Worm (Caenorhabditis elegans) whole organism, L3 larva: ENCODE data around the gene T25B6.3.

Source experiments
- R02D3.7 ChIP-seq: fragments of 150-350 bp; optimal IDR thresholded peaks from 2 replicates; lab custom pipeline; 2014; ENCODE audit warnings: missing biosample characterization, missing genetic modification characterization
- aly-2 ChIP-seq: fragments of 150-350 bp; optimal IDR thresholded peaks from 2 replicates; lab custom pipeline; 2014; ENCODE audit warnings: missing biosample characterization, missing genetic modification characterization
- ceh-16 ChIP-seq: sonication (generic microtip); optimal IDR thresholded peaks from 2 replicates; lab custom pipeline; 2017; ENCODE audit warnings: missing biosample characterization, missing genetic modification characterization
- ceh-28 ChIP-seq: fragments of 150-350 bp; optimal IDR thresholded peaks from 2 replicates; lab custom pipeline; 2014; ENCODE audit warnings: missing biosample characterization, missing genetic modification reagents, missing genetic modification characterization
- ceh-82 ChIP-seq: fragments of 150-350 bp; optimal IDR thresholded peaks from 2 replicates; lab custom pipeline; 2014; ENCODE audit warnings: missing biosample characterization, missing genetic modification characterization
- ceh-9 ChIP-seq: sonication (generic microtip); optimal IDR thresholded peaks from 2 replicates; lab custom pipeline; 2018; ENCODE audit warnings: missing biosample characterization, missing genetic modification characterization
- daf-12 ChIP-seq: fragments of 150-350 bp; optimal IDR thresholded peaks from 2 replicates; lab custom pipeline; 2014; ENCODE audit warnings: missing biosample characterization, missing genetic modification reagents, missing genetic modification characterization
- egl-27 ChIP-seq: sonication (generic microtip); optimal IDR thresholded peaks from 4 replicates; lab custom pipeline; 2017; ENCODE audit warnings: missing biosample characterization, missing genetic modification reagents, missing genetic modification characterization
- elt-1 ChIP-seq: fragments of 150-350 bp; optimal IDR thresholded peaks from 2 replicates; lab custom pipeline; 2014; ENCODE audit warnings: missing biosample characterization, missing genetic modification characterization
- elt-2 ChIP-seq: sonication (generic microtip); optimal IDR thresholded peaks from 2 replicates; lab custom pipeline; 2016; ENCODE audit warnings: missing genetic modification reagents, mild to moderate bottlenecking, missing genetic modification characterization, missing compliant biosample characterization
- elt-3 ChIP-seq, 3 experiments: fragments of 150-350 bp in 1 of 3; sonication (generic microtip) in 2 of 3; optimal IDR thresholded peaks; 2 replicates in 2 of 3; 4 replicates in 1 of 3; lab custom pipeline; 2014 to 2017; ENCODE audit warnings: missing biosample characterization in 3 of 3, missing genetic modification characterization in 3 of 3
- eor-1 ChIP-seq, 2 experiments: fragments of 150-350 bp; optimal IDR thresholded peaks; 2 replicates each; lab custom pipeline; 2014 to 2018; ENCODE audit warnings: missing biosample characterization in 2 of 2, missing genetic modification characterization in 2 of 2
- fkh-10 ChIP-seq: sonication (generic microtip); optimal IDR thresholded peaks from 2 replicates; lab custom pipeline; 2017; ENCODE audit warnings: missing biosample characterization, missing genetic modification reagents, missing genetic modification characterization
- hmg-11 ChIP-seq: sonication (generic microtip); optimal IDR thresholded peaks from 2 replicates; lab custom pipeline; 2016; ENCODE audit warnings: missing genetic modification characterization, missing compliant biosample characterization
- jun-1 ChIP-seq: fragments of 150-350 bp; optimal IDR thresholded peaks from 2 replicates; lab custom pipeline; 2014; ENCODE audit warnings: missing biosample characterization, missing genetic modification reagents, missing genetic modification characterization
- lin-15B ChIP-seq: fragments of 150-350 bp; optimal IDR thresholded peaks from 2 replicates; lab custom pipeline; 2014; ENCODE audit warnings: missing biosample characterization, missing genetic modification characterization
- lin-39 ChIP-seq: fragments of 150-350 bp; optimal IDR thresholded peaks from 2 replicates; lab custom pipeline; 2018; ENCODE audit warnings: missing biosample characterization, missing genetic modification reagents, missing genetic modification characterization
- mdl-1 ChIP-seq: fragments of 150-350 bp; optimal IDR thresholded peaks from 2 replicates; lab custom pipeline; 2014; ENCODE audit warnings: missing biosample characterization, missing genetic modification characterization
- mml-1 ChIP-seq: fragments of 150-350 bp; sonication (generic microtip); optimal IDR thresholded peaks from 3 replicates; lab custom pipeline; 2014; ENCODE audit warnings: missing biosample characterization, missing genetic modification characterization
- nfya-1 ChIP-seq: sonication (generic microtip); optimal IDR thresholded peaks from 2 replicates; lab custom pipeline; 2017; ENCODE audit warnings: missing genetic modification characterization, mild to moderate bottlenecking, missing compliant biosample characterization, antibody characterized with exemption, moderate library complexity; ENCODE audit not compliant: insufficient read depth
- nhr-12 ChIP-seq: fragments of 150-350 bp; optimal IDR thresholded peaks from 2 replicates; lab custom pipeline; 2014; ENCODE audit warnings: missing biosample characterization, missing genetic modification characterization
- nhr-23 ChIP-seq: fragments of 150-350 bp; optimal IDR thresholded peaks from 2 replicates; lab custom pipeline; 2014; ENCODE audit warnings: missing biosample characterization, missing genetic modification reagents, missing genetic modification characterization
- nhr-237 ChIP-seq: fragments of 150-350 bp; optimal IDR thresholded peaks from 2 replicates; lab custom pipeline; 2014; ENCODE audit warnings: missing biosample characterization, missing genetic modification characterization
- nhr-25 ChIP-seq: sonication (generic microtip); optimal IDR thresholded peaks from 2 replicates; lab custom pipeline; 2017; ENCODE audit warnings: missing biosample characterization, missing genetic modification characterization
- nhr-28 ChIP-seq: fragments of 150-350 bp; optimal IDR thresholded peaks from 2 replicates; lab custom pipeline; 2014; ENCODE audit warnings: missing biosample characterization, missing genetic modification characterization
- nhr-43 ChIP-seq: sonication (generic microtip); optimal IDR thresholded peaks from 2 replicates; lab custom pipeline; 2016; ENCODE audit warnings: mild to moderate bottlenecking, missing genetic modification characterization, missing compliant biosample characterization; ENCODE audit not compliant: poor library complexity, severe bottlenecking
- nhr-67 ChIP-seq: fragments of 150-350 bp; optimal IDR thresholded peaks from 2 replicates; lab custom pipeline; 2014; ENCODE audit warnings: missing biosample characterization, missing genetic modification characterization
- nhr-76 ChIP-seq: fragments of 150-350 bp; sonication (generic microtip); optimal IDR thresholded peaks from 5 replicates; lab custom pipeline; 2014; ENCODE audit warnings: missing biosample characterization, missing genetic modification characterization
- nhr-77 ChIP-seq: fragments of 150-350 bp; optimal IDR thresholded peaks from 2 replicates; lab custom pipeline; 2014; ENCODE audit warnings: missing biosample characterization, missing genetic modification characterization
- pha-4 ChIP-seq: fragments of 150-350 bp; optimal IDR thresholded peaks from 2 replicates; lab custom pipeline; 2014; ENCODE audit warnings: missing biosample characterization, missing genetic modification reagents, missing genetic modification characterization
- pqm-1 ChIP-seq: fragments of 150-350 bp; optimal IDR thresholded peaks from 2 replicates; lab custom pipeline; 2017; ENCODE audit warnings: missing biosample characterization, missing genetic modification characterization, inconsistent platforms
- sea-2 ChIP-seq: fragments of 150-350 bp; sonication (generic microtip); optimal IDR thresholded peaks from 4 replicates; lab custom pipeline; 2014; ENCODE audit warnings: missing biosample characterization, missing genetic modification reagents, missing genetic modification characterization
- snpc-4 ChIP-seq: fragments of 150-350 bp; optimal IDR thresholded peaks from 2 replicates; lab custom pipeline; 2014; ENCODE audit warnings: missing biosample characterization, missing genetic modification characterization
- tbx-2 ChIP-seq: sonication (generic microtip); optimal IDR thresholded peaks from 2 replicates; lab custom pipeline; 2016; ENCODE audit warnings: mild to moderate bottlenecking, missing genetic modification characterization, missing compliant biosample characterization
- unc-39 ChIP-seq: sonication (generic microtip); optimal IDR thresholded peaks from 4 replicates; lab custom pipeline; 2017; ENCODE audit warnings: missing biosample characterization, missing genetic modification characterization
- unc-62 ChIP-seq: fragments of 150-350 bp; sonication (generic microtip); optimal IDR thresholded peaks from 4 replicates; lab custom pipeline; 2014; ENCODE audit warnings: missing biosample characterization, missing genetic modification reagents, missing genetic modification characterization
- ztf-11 ChIP-seq: fragments of 150-350 bp; optimal IDR thresholded peaks from 2 replicates; lab custom pipeline; 2014; ENCODE audit warnings: missing biosample characterization, missing genetic modification characterization
- ztf-4 ChIP-seq: fragments of 150-350 bp; optimal IDR thresholded peaks from 2 replicates; lab custom pipeline; 2014; ENCODE audit warnings: missing biosample characterization, missing genetic modification characterization

Gene T25B6.3

DNA sequence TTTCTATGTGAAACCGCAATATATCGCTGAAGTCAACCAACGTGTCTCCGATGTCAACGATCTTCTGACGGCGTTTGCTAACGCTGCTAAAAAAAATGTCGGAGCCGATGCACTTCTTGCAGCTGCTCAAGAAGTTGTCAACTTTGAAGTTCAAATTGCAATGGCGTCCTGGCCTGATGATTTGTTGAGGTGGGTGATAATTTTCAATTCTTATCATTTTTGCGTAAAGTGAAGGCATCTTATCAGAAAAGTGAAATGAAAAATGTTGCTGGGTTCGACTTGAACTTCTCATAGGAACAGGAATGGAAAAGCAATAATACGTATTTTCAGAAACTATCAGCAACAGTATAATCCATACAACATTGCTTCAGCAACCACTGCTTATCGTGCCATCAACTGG, 8.8 kb downstream of the T25B6.3 start:
- TF ChIP-seq nhr-76 (tag; lab: Kevin White, UChicago) (no peak), pqm-1 (peak; percentile 58), elt-2 (peak; percentile 73)

DNA sequence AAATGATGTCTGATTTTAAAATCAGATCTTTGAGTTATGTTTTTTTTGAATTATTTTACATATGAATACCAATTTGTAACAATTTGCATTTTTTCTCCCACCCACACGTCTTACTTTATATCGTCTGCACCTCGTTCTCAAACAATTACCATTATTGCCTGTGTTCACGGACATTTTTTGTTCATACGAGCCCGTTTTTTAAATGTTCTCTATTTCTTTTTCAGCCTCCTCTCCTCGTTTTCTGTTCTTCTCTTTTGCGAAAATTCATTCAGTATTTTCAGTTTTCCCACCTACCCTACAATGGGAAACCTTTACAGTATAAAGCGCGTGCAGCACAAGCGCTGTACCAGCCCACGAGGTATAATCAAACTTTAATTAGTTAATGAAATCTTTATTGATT, 18.5 kb downstream of the T25B6.3 start, which contains the start of gene prdm-14:
Gene prdm-14, plus strand, starts transcription at position 301 of the 400 bp plus-strand sequence.
- TF ChIP-seq eor-1 (tag; optimal IDR thresholded peaks at IDR 0.05; lab: Kevin White, UChicago) (no peak), egl-27 (tag; lab: Kevin White, UChicago) (no peak), nhr-28 (tag; lab: Kevin White, UChicago) (no peak), daf-12 (tag; lab: Kevin White, UChicago) (no peak), nhr-25 (no peak), R02D3.7 (tag; lab: Kevin White, UChicago) (no peak), pha-4 (tag; lab: Kevin White, UChicago) (no peak), sea-2 (GFP tag; lab: Kevin White, UChicago) (no peak), nhr-77 (tag; lab: Kevin White, UChicago) (no peak), ceh-9 (tag; lab: Kevin White, UChicago) (no peak), nhr-23 (tag; lab: Kevin White, UChicago) (no peak), aly-2 (tag; lab: Kevin White, UChicago) (no peak)

DNA sequence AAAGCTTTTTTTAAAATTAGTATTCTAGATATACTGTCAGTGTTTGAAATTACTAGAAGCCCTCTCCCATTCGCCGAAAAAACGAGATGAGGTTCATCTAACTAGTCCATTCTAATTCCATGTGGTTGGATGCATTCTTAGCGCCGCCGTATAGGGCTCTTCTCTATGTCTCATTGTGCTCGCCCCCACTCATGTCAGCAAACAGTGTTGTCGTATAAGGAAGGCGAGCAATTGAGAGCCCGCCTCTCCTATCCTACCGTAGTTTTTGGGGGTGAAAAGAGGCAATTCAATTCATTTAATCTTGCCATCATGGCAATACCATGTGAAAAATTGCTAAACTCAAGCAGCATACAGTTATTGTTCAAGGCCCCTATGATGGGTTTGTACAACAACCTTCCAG, 21.3 kb downstream of the T25B6.3 start, which contains the start of gene F47E1.20:
Gene F47E1.20, plus strand, starts transcription at position 301 of the 400 bp plus-strand sequence.
- TF ChIP-seq elt-3 (tag; optimal IDR thresholded peaks at IDR 0.05; lab: Kevin White, UChicago) (no peak), ztf-4 (tag; lab: Kevin White, UChicago) (no peak), fkh-10 (GFP tag; lab: Kevin White, UChicago) (no peak), nfya-1 (tag; lab: Kevin White, UChicago) (no peak), nhr-76 (tag; lab: Kevin White, UChicago) (no peak), unc-39 (tag; lab: Kevin White, UChicago) (no peak), elt-2 (no peak), nhr-23 (tag; lab: Kevin White, UChicago) (no peak), snpc-4 (tag; lab: Kevin White, UChicago) (no peak), nhr-237 (tag; lab: Kevin White, UChicago) (no peak), nhr-77 (tag; lab: Kevin White, UChicago) (no peak), elt-1 (tag; lab: Kevin White, UChicago) (no peak)

DNA sequence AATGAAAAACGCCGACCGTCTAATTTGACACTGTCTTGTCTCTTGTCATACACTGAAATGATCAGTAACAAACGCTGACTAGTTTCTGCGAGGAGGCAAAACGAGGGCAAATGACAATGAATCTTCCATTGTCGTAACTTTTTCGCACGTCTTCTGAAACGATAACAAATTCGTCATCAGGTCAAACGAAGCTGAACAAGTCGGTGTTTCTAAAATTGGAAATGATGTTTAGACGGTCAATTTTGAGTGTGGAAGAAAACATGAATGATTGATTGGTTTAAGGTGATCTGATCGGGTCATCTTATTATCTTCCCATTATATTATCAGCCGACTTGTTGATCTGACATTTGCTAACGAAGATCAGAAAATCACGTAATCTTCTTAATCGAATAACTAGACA, 26.0 kb downstream of the T25B6.3 start:
- TF ChIP-seq elt-2 (no peak), nhr-25 (peak; percentile 53), nhr-43 (tag; lab: Kevin White, UChicago) (no peak), ceh-82 (tag; lab: Kevin White, UChicago) (no peak), fkh-10 (GFP tag; lab: Kevin White, UChicago) (no peak), nhr-23 (tag; lab: Kevin White, UChicago) (peak; percentile 39), elt-3 (tag; optimal IDR thresholded peaks at IDR 0.05; lab: Kevin White, UChicago) (peak in 1 of 3 experiments; percentile 20), unc-62 (GFP tag; lab: Kevin White, UChicago) (no peak), ceh-28 (tag; lab: Kevin White, UChicago) (no peak)

DNA sequence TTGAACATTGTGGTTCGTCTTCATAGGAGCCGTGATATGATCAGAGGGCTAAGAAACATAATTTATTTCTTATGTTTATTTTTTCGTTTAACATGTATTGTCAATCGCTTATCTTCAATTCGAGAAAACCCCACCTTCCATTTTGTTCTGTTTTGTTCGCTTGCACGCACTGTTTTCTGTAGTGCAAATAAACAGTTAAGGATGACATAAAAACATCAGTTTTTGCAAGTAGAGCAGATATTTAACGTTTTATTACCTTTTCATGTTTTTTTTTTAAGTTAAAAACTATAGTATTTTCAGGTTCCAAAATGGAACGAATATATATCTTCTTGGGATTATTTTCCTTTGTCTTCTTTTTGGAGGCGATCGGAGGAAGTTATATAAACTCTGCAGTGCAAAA, 29.9 kb downstream of the T25B6.3 start, which contains the start of gene F47E1.2:
Gene F47E1.2, plus strand, starts transcription at position 301 of the 400 bp plus-strand sequence.
- TF ChIP-seq nhr-67 (no peak), ztf-4 (tag; lab: Kevin White, UChicago) (no peak), mml-1 (no peak), nhr-76 (tag; lab: Kevin White, UChicago) (no peak), lin-15B (no peak), R02D3.7 (tag; lab: Kevin White, UChicago) (no peak), tbx-2 (no peak), ceh-16 (no peak), nhr-77 (tag; lab: Kevin White, UChicago) (no peak), mdl-1 (tag; lab: Kevin White, UChicago) (no peak), nhr-12 (tag; lab: Kevin White, UChicago) (no peak), jun-1 (tag; lab: Kevin White, UChicago) (no peak), ztf-11 (no peak), hmg-11 (tag; lab: Kevin White, UChicago) (no peak), elt-1 (tag; lab: Kevin White, UChicago) (no peak), lin-39 (tag; lab: Kevin White, UChicago) (no peak), nfya-1 (tag; lab: Kevin White, UChicago) (no peak)
